Worm (Caenorhabditis elegans) whole organism, L1 larva: ENCODE results near the gene nhr-131.
A peak's percentile ranks its signal among the peaks of the same experiment; 100 is the strongest.

Experiments used
- C16A3.4 ChIP-seq: fragments of 150-350 bp; optimal IDR thresholded peaks from 2 replicates; lab custom pipeline; 2014; ENCODE audit warnings: missing biosample characterization, missing genetic modification characterization
- C34B4.2 ChIP-seq: sonication (generic microtip); optimal IDR thresholded peaks from 2 replicates; lab custom pipeline; 2017; ENCODE audit warnings: mild to moderate bottlenecking, missing genetic modification characterization, missing compliant biosample characterization
- F16B12.6 ChIP-seq: fragments of 150-350 bp; optimal IDR thresholded peaks from 2 replicates; lab custom pipeline; 2014; ENCODE audit warnings: missing biosample characterization, missing genetic modification characterization
- aha-1 ChIP-seq: fragments of 150-350 bp; optimal IDR thresholded peaks from 2 replicates; lab custom pipeline; 2014; ENCODE audit warnings: missing biosample characterization, missing genetic modification characterization
- aly-2 ChIP-seq: fragments of 150-350 bp; optimal IDR thresholded peaks from 2 replicates; lab custom pipeline; 2014; ENCODE audit warnings: missing biosample characterization, missing genetic modification characterization
- ceh-63 ChIP-seq: fragments of 200-800 bp; sonication (Bioruptor generic); optimal IDR thresholded peaks from 2 replicates; lab custom pipeline; 2018; ENCODE audit warnings: mild to moderate bottlenecking, missing genetic modification characterization, missing compliant biosample characterization
- ceh-90 ChIP-seq: sonication (generic microtip); optimal IDR thresholded peaks from 2 replicates; lab custom pipeline; 2016; ENCODE audit warnings: missing genetic modification characterization, missing compliant biosample characterization
- ces-1 ChIP-seq: fragments of 150-350 bp; optimal IDR thresholded peaks from 2 replicates; lab custom pipeline; 2014; ENCODE audit warnings: missing biosample characterization, missing genetic modification reagents, missing genetic modification characterization
- efl-1 ChIP-seq, 4 experiments: fragments of 150-350 bp; optimal IDR thresholded peaks in 3 of 4; peaks in 1 of 4; 1 replicate in 1 of 4; 2 replicates in 3 of 4; lab custom pipeline; 2014; ENCODE audit warnings: missing biosample characterization in 2 of 4, missing genetic modification characterization in 2 of 4, missing genetic modification reagents in 2 of 4
- egl-27 ChIP-seq, 2 experiments: fragments of 150-350 bp in 1 of 2; sonication (generic microtip); optimal IDR thresholded peaks; 3 replicates each; lab custom pipeline; 2017 to 2018; ENCODE audit warnings: missing biosample characterization in 2 of 2, missing genetic modification characterization in 2 of 2, missing genetic modification reagents in 2 of 2
- elt-2 ChIP-seq: sonication (generic microtip); optimal IDR thresholded peaks from 2 replicates; lab custom pipeline; 2016; ENCODE audit warnings: missing genetic modification characterization, mild to moderate bottlenecking, inconsistent platforms, missing compliant biosample characterization, missing genetic modification reagents
- fkh-4 ChIP-seq: sonication (generic microtip); optimal IDR thresholded peaks from 2 replicates; lab custom pipeline; 2016; ENCODE audit warnings: missing compliant biosample characterization, missing genetic modification characterization, borderline replicate concordance
- fkh-8 ChIP-seq: sonication (generic microtip); optimal IDR thresholded peaks from 2 replicates; lab custom pipeline; 2016; ENCODE audit warnings: mild to moderate bottlenecking, missing genetic modification characterization, missing compliant biosample characterization
- fos-1 ChIP-seq: fragments of 150-350 bp; optimal IDR thresholded peaks from 2 replicates; lab custom pipeline; 2014; ENCODE audit warnings: missing biosample characterization, missing genetic modification characterization
- hpl-2 ChIP-seq: fragments of 150-350 bp; optimal IDR thresholded peaks from 2 replicates; lab custom pipeline; 2014; ENCODE audit warnings: missing biosample characterization, missing genetic modification reagents, missing genetic modification characterization
- irx-1 ChIP-seq: sonication (generic microtip); optimal IDR thresholded peaks from 2 replicates; lab custom pipeline; 2016; ENCODE audit warnings: missing genetic modification characterization, missing compliant biosample characterization
- lin-15B ChIP-seq: fragments of 150-350 bp; sonication (generic microtip); optimal IDR thresholded peaks from 3 replicates; lab custom pipeline; 2014; ENCODE audit warnings: missing biosample characterization, missing genetic modification characterization
- lin-35 ChIP-seq, 2 experiments: fragments of 150-350 bp; optimal IDR thresholded peaks; 2 replicates each; lab custom pipeline; 2014; ENCODE audit warnings: missing biosample characterization in 2 of 2, missing genetic modification characterization in 2 of 2, missing genetic modification reagents in 2 of 2
- lin-39 ChIP-seq: fragments of 150-350 bp; optimal IDR thresholded peaks from 2 replicates; lab custom pipeline; 2014; ENCODE audit warnings: missing biosample characterization, missing genetic modification reagents, missing genetic modification characterization
- lsy-2 ChIP-seq, 2 experiments: fragments of 150-350 bp; optimal IDR thresholded peaks; 2 replicates each; lab custom pipeline; 2014; ENCODE audit warnings: missing biosample characterization in 2 of 2, missing genetic modification characterization in 2 of 2
- mep-1 ChIP-seq: fragments of 150-350 bp; optimal IDR thresholded peaks from 2 replicates; lab custom pipeline; 2014; ENCODE audit warnings: missing biosample characterization, missing genetic modification characterization
- nhr-11 ChIP-seq: fragments of 150-350 bp; optimal IDR thresholded peaks from 2 replicates; lab custom pipeline; 2014; ENCODE audit warnings: missing biosample characterization, missing genetic modification characterization
- nhr-19 ChIP-seq: fragments of 200-800 bp; sonication (Bioruptor generic); conservative IDR thresholded peaks from 2 replicates; pipeline ENCODE4 v1.3.6; 2022; ENCODE audit warnings: missing genetic modification characterization, missing compliant biosample characterization
- nhr-20 ChIP-seq: sonication (generic microtip); optimal IDR thresholded peaks from 2 replicates; lab custom pipeline; 2016; ENCODE audit warnings: mild to moderate bottlenecking, missing genetic modification characterization, missing compliant biosample characterization
- nhr-47 ChIP-seq: sonication (generic microtip); optimal IDR thresholded peaks from 2 replicates; lab custom pipeline; 2016; ENCODE audit warnings: mild to moderate bottlenecking, missing genetic modification characterization, moderate library complexity, missing compliant biosample characterization
- nhr-71 ChIP-seq: sonication (generic microtip); optimal IDR thresholded peaks from 2 replicates; lab custom pipeline; 2016; ENCODE audit warnings: mild to moderate bottlenecking, missing genetic modification characterization, moderate library complexity, missing compliant biosample characterization
- nhr-84 ChIP-seq: sonication (generic microtip); optimal IDR thresholded peaks from 2 replicates; lab custom pipeline; 2017; ENCODE audit warnings: missing biosample characterization, missing genetic modification characterization
- nhr-85 ChIP-seq: sonication (generic microtip); peaks from one replicate; lab custom pipeline; 2016; ENCODE audit warnings: missing genetic modification characterization, inconsistent platforms, missing compliant biosample characterization
- nhr-90 ChIP-seq: sonication (generic microtip); optimal IDR thresholded peaks from 2 replicates; lab custom pipeline; 2016; ENCODE audit warnings: mild to moderate bottlenecking, missing genetic modification characterization, missing compliant biosample characterization; ENCODE audit not compliant: poor library complexity
- pag-3 ChIP-seq: sonication (generic microtip); optimal IDR thresholded peaks from 2 replicates; lab custom pipeline; 2017; ENCODE audit warnings: missing genetic modification characterization, mild to moderate bottlenecking, missing compliant biosample characterization, antibody characterized with exemption, borderline replicate concordance; ENCODE audit not compliant: insufficient read depth
- snu-23 ChIP-seq: sonication (generic microtip); optimal IDR thresholded peaks from 2 replicates; lab custom pipeline; 2016; ENCODE audit warnings: missing genetic modification characterization, missing compliant biosample characterization
- sox-4 ChIP-seq: sonication (generic microtip); optimal IDR thresholded peaks from 2 replicates; lab custom pipeline; 2016; ENCODE audit warnings: missing genetic modification characterization, missing compliant biosample characterization
- sptf-1 ChIP-seq: fragments of 150-350 bp; optimal IDR thresholded peaks from 2 replicates; lab custom pipeline; 2014; ENCODE audit warnings: missing biosample characterization, missing genetic modification characterization
- swsn-7 ChIP-seq: sonication (generic microtip); optimal IDR thresholded peaks from 2 replicates; lab custom pipeline; 2016; ENCODE audit warnings: missing genetic modification characterization, missing compliant biosample characterization
- tlp-1 ChIP-seq: fragments of 150-350 bp; optimal IDR thresholded peaks from 2 replicates; lab custom pipeline; 2014; ENCODE audit warnings: missing biosample characterization, missing genetic modification characterization
- unc-62 ChIP-seq: fragments of 150-350 bp; optimal IDR thresholded peaks from 2 replicates; lab custom pipeline; 2014; ENCODE audit warnings: missing biosample characterization, missing genetic modification reagents, missing genetic modification characterization
- zag-1 ChIP-seq: fragments of 150-350 bp; optimal IDR thresholded peaks from 2 replicates; lab custom pipeline; 2014; ENCODE audit warnings: missing biosample characterization, missing genetic modification characterization
- ztf-11 ChIP-seq, 2 experiments: sonication (generic microtip); optimal IDR thresholded peaks; 2 replicates each; lab custom pipeline; 2016 to 2017; ENCODE audit warnings: missing genetic modification characterization in 2 of 2, missing biosample characterization in 1 of 2, missing compliant biosample characterization in 1 of 2

Gene nhr-131

DNA sequence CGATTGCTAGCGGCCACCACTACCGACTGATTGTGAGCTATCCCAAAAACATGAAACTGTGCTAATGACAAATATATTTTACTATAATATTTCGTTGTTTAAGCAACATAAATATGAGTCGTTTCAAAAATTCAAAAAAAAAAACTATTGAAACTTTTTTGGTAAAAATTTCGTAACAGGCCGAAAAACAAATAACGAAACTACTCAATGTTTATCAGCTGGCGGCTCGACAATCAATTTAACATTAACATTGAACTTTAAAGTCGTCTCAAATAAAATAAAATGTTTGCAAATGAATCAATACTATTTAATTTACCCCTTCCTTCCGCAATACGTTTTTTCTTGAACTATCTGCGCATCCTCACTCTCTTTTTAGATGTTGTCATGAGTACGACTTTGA lies 36.3 kb upstream of the nhr-131 start:
- TF ChIP-seq swsn-7 (tag; lab: Kevin White, UChicago) (no peak), fos-1 (no peak), zag-1 (tag; lab: Kevin White, UChicago) (no peak), egl-27 (tag; optimal IDR thresholded peaks at IDR 0.05; lab: Kevin White, UChicago) (no peak), irx-1 (no peak), ceh-63 (GFP tag; lab: Kevin White, UChicago) (no peak), aly-2 (no peak), lin-39 (no peak), nhr-85 (tag; lab: Kevin White, UChicago) (no peak)

DNA sequence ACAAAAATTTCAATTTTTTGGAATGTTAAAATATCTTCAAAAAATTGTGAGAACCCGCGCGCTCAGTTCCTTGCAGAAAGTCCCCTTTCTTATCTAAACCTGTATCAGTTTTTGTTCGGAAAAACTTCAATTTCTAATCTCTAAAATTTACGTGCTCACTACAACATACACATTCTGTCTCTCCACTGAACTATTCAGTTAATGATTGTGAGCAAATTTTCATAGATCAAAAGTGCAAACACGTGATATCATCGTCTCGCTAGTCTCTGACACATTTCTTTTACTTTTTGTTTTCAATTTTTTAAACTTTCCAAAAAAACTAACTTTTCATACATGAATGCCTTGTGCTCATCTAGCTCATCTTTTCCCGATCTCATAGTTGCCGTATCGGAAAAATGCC lies 34.7 kb upstream of the nhr-131 start, which contains the start of gene nhr-203:
TSS of gene nhr-203 (plus strand) at position 332 of the 400 bp plus-strand sequence.
- no peak for TF ChIP-seq C34B4.2 (tag; lab: Kevin White, UChicago)
- TF ChIP-seq nhr-47 (tag; lab: Kevin White, UChicago), result no peak
- no peak for TF ChIP-seq C16A3.4 (tag; lab: Kevin White, UChicago)
- no peak for TF ChIP-seq ztf-11 (tag; optimal IDR thresholded peaks at IDR 0.05; lab: Kevin White, UChicago)
- TF ChIP-seq lin-35 (GFP tag; optimal IDR thresholded peaks at IDR 0.05; lab: Kevin White, UChicago), result peak in 1 of 2 experiments; percentile 39
- TF ChIP-seq nhr-71 (tag; lab: Kevin White, UChicago), result peak; percentile 43
- TF ChIP-seq nhr-90 (tag; lab: Kevin White, UChicago), result peak; percentile 4
- no peak for TF ChIP-seq sptf-1 (tag; lab: Kevin White, UChicago)
- TF ChIP-seq tlp-1 (tag; lab: Kevin White, UChicago), result no peak
- no peak for TF ChIP-seq snu-23 (GFP tag; lab: Kevin White, UChicago)
- no peak for TF ChIP-seq ceh-90 (tag; lab: Kevin White, UChicago)
- no peak for TF ChIP-seq fkh-8 (tag; lab: Kevin White, UChicago)
- no peak for TF ChIP-seq pag-3 (tag; lab: Kevin White, UChicago)
- TF ChIP-seq ces-1 (GFP tag; lab: Kevin White, UChicago), result no peak
- no peak for TF ChIP-seq nhr-11 (tag; lab: Kevin White, UChicago)
- peak; percentile 48 for TF ChIP-seq nhr-20 (tag; lab: Kevin White, UChicago)
- TF ChIP-seq elt-2 (tag; lab: Kevin White, UChicago), result peak; percentile 83

DNA sequence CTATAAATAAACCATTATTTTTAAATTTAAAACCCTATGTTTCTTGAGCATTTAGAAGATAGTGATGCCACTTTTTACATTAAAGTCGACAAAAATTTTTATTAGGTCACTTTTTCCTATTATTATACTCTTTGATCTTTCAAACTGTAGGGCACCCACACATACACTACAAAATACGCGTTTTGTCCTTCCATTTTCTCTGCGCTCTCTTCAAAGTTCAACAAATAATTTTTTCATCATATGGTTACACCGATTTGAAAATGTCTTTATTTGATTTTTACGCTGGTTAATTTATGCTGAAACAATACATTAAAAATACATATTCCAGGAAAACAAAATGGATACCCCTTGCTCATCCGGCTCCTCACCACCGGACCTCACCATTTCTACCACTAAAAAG lies 31.9 kb upstream of the nhr-131 start, which contains the start of gene nhr-202:
TSS of gene nhr-202 (plus strand) at position 326 of the 400 bp plus-strand sequence.
- peak in 1 of 2 experiments; percentile 11 for TF ChIP-seq lin-35 (GFP tag; optimal IDR thresholded peaks at IDR 0.05; lab: Kevin White, UChicago)
- no peak for TF ChIP-seq nhr-84
- TF ChIP-seq F16B12.6 (tag; lab: Kevin White, UChicago), result no peak
- peak; percentile 24 for TF ChIP-seq elt-2 (tag; lab: Kevin White, UChicago)
- TF ChIP-seq lsy-2 (tag; optimal IDR thresholded peaks at IDR 0.05; lab: Kevin White, UChicago), result peak in 1 of 2 experiments; percentile 5
- peak; percentile 66 for TF ChIP-seq nhr-20 (tag; lab: Kevin White, UChicago)
- TF ChIP-seq mep-1, result peak; percentile 25
- TF ChIP-seq efl-1 (optimal IDR thresholded peaks at IDR 0.05; lab: Kevin White, UChicago), result no peak
- peak in 1 of 2 experiments; percentile 8 for TF ChIP-seq efl-1 (GFP tag; optimal IDR thresholded peaks at IDR 0.05 in 1 of 2; lab: Kevin White, UChicago)
- TF ChIP-seq snu-23 (GFP tag; lab: Kevin White, UChicago), result peak; percentile 29
- no peak for TF ChIP-seq ces-1 (GFP tag; lab: Kevin White, UChicago)
- peak; percentile 39 for TF ChIP-seq nhr-71 (tag; lab: Kevin White, UChicago)
- TF ChIP-seq nhr-85 (tag; lab: Kevin White, UChicago), result peak; percentile 70

DNA sequence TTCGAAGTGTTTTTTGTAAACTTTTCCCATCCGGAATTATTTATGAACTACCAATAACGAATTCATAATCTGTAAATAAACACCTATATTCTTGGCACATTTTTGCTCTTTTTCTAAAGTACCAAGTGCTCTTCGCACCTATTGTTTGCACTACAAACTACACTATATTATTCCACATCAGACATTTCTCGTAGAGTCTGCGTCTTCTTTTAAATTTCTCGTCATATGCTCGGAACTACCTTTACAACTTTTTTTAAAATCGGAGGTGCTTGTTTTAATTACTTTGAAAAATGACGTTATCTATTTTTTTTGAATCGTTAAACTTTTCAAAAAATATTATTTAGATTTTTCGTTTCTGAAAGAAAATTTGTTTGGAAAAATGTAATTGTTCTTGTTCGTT lies 29.4 kb upstream of the nhr-131 start, which contains the start of gene nhr-201:
TSS of gene nhr-201 (plus strand) at position 29 of the 400 bp plus-strand sequence.
- TF ChIP-seq unc-62 (no peak), nhr-19 (GFP tag; lab: Robert Waterston, UW) (no peak), nhr-20 (tag; lab: Kevin White, UChicago) (peak; percentile 85), hpl-2 (GFP tag; lab: Kevin White, UChicago) (no peak), fkh-4 (tag; lab: Kevin White, UChicago) (no peak), nhr-11 (tag; lab: Kevin White, UChicago) (no peak), lin-35 (GFP tag; optimal IDR thresholded peaks at IDR 0.05; lab: Kevin White, UChicago) (no peak), elt-2 (tag; lab: Kevin White, UChicago) (peak; percentile 19), lin-15B (tag; lab: Kevin White, UChicago) (no peak), efl-1 (optimal IDR thresholded peaks at IDR 0.05; lab: Kevin White, UChicago) (no peak), efl-1 (GFP tag; optimal IDR thresholded peaks at IDR 0.05 in 1 of 2; lab: Kevin White, UChicago) (peak in 1 of 2 experiments; percentile 84), nhr-71 (tag; lab: Kevin White, UChicago) (peak; percentile 10), sox-4 (tag; lab: Kevin White, UChicago) (no peak), aha-1 (tag; lab: Kevin White, UChicago) (no peak)
